Fruit fly (Drosophila melanogaster) whole organism: ENCODE measurements around the gene Son.

ENCODE experiments used
- CG8478 ChIP-seq: fragments of >200 bp; optimal IDR thresholded peaks from 2 replicates; lab custom pipeline; 2018; ENCODE audit warnings: inconsistent platforms
- Dll ChIP-seq: fragments of >200 bp; optimal IDR thresholded peaks from 2 replicates; lab custom pipeline; 2017
- EcR ChIP-seq, 2 experiments: fragments of >200 bp; optimal IDR thresholded peaks; 2 replicates each; lab custom pipeline; 2017; ENCODE audit warnings: missing biosample characterization in 2 of 2, missing genetic modification characterization in 2 of 2, missing genetic modification reagents in 2 of 2
- pan ChIP-seq: fragments of >200 bp; optimal IDR thresholded peaks from 2 replicates; lab custom pipeline; 2017
- psq ChIP-seq: fragments of >200 bp; optimal IDR thresholded peaks from 2 replicates; lab custom pipeline; 2017
- usp ChIP-seq: fragments of >200 bp; optimal IDR thresholded peaks from 2 replicates; lab custom pipeline; 2017; ENCODE audit warnings: missing biosample characterization, missing genetic modification characterization, mixed read lengths

- TF ChIP-seq CG8478 (lab: Kevin White, UChicago) (no peak), psq (lab: Kevin White, UChicago) (no peak), Dll (lab: Kevin White, UChicago) (no peak), usp (GFP tag; lab: Kevin White, UChicago) (no peak), pan (lab: Kevin White, UChicago) (no peak), EcR (GFP tag; optimal IDR thresholded peaks at IDR 0.05; lab: Kevin White, UChicago) (no peak)
Observed at dm6 chr3R:9628607-9629006, 50.8 kb downstream of the Son start.
